Fruit fly (Drosophila melanogaster) whole organism, embryonic: ENCODE measurements around the gene kri.

ENCODE experiments used
- Atf3 ChIP-seq: fragments of 200-800 bp; sonication (Bioruptor generic); optimal IDR thresholded peaks from 3 replicates; lab custom pipeline; 2016; ENCODE audit warnings: missing biosample characterization, missing genetic modification characterization
- Bteb2 ChIP-seq: fragments of 200-800 bp; sonication (Bioruptor generic); optimal IDR thresholded peaks from 2 replicates; lab custom pipeline; 2016; ENCODE audit warnings: missing biosample characterization, missing genetic modification characterization
- CG10366 ChIP-seq: fragments of 200-800 bp; sonication (Bioruptor generic); IDR thresholded peaks from 2 replicates; pipeline ENCODE4 v1.3.6; 2022; ENCODE audit warnings: missing biosample characterization, missing genetic modification characterization
- CG11247 ChIP-seq: fragments of 200-800 bp; sonication (Bioruptor generic); IDR thresholded peaks from 2 replicates; pipeline ENCODE4 v1.3.6; 2022; ENCODE audit warnings: missing biosample characterization, missing genetic modification characterization
- CG12299 ChIP-seq: fragments of 200-800 bp; sonication (Bioruptor generic); optimal IDR thresholded peaks from 2 replicates; lab custom pipeline; 2018; ENCODE audit warnings: missing biosample characterization, mild to moderate bottlenecking, missing genetic modification characterization
- CG1233 ChIP-seq: fragments of 200-800 bp; sonication (Bioruptor generic); optimal IDR thresholded peaks from 4 replicates; lab custom pipeline; 2018; ENCODE audit warnings: missing biosample characterization, mild to moderate bottlenecking, missing genetic modification characterization
- CG12659 ChIP-seq: fragments of 200-800 bp; sonication (Bioruptor generic); optimal IDR thresholded peaks from 3 replicates; lab custom pipeline; 2017; ENCODE audit warnings: mild to moderate bottlenecking, missing biosample characterization, missing genetic modification reagents, missing genetic modification characterization
- CG1529 ChIP-seq: fragments of 200-800 bp; sonication (Bioruptor generic); optimal IDR thresholded peaks from 3 replicates; lab custom pipeline; 2018; ENCODE audit warnings: missing biosample characterization, missing genetic modification characterization
- CG16813 ChIP-seq: fragments of 200-800 bp; sonication (Bioruptor generic); IDR thresholded peaks from 3 replicates; pipeline ENCODE4 v1.3.6; 2022; ENCODE audit warnings: missing biosample characterization, missing genetic modification characterization; ENCODE audit not compliant: partially characterized antibody
- CG16863 ChIP-seq: fragments of 200-800 bp; sonication (Bioruptor generic); optimal IDR thresholded peaks from 3 replicates; lab custom pipeline; 2016; ENCODE audit warnings: missing biosample characterization, missing genetic modification characterization
- CG17568 ChIP-seq: fragments of 200-800 bp; sonication (Bioruptor generic); optimal IDR thresholded peaks from 2 replicates; lab custom pipeline; 2018; ENCODE audit warnings: missing biosample characterization, mild to moderate bottlenecking, missing genetic modification characterization, moderate library complexity
- CG17912 ChIP-seq: fragments of 200-800 bp; sonication (Bioruptor generic); optimal IDR thresholded peaks from 2 replicates; lab custom pipeline; 2018; ENCODE audit warnings: missing biosample characterization, mild to moderate bottlenecking, missing genetic modification characterization
- CG31224 ChIP-seq: fragments of 200-800 bp; sonication (Bioruptor generic); IDR thresholded peaks from 2 replicates; pipeline ENCODE4 v1.3.6; 2022; ENCODE audit warnings: missing biosample characterization, missing genetic modification characterization
- CG34422 ChIP-seq: fragments of 200-800 bp; sonication (Bioruptor generic); IDR thresholded peaks from 3 replicates; pipeline ENCODE4 v1.3.6; 2022; ENCODE audit warnings: missing biosample characterization, missing genetic modification characterization
- CG3726 ChIP-seq: fragments of 200-800 bp; sonication (Bioruptor generic); IDR thresholded peaks from 3 replicates; pipeline ENCODE4, ENCODE4 v1.3.6; 2022; ENCODE audit warnings: missing biosample characterization, missing genetic modification characterization
- CG3847 ChIP-seq: fragments of 200-800 bp; sonication (Bioruptor generic); IDR thresholded peaks from 2 replicates; pipeline ENCODE4 v1.3.6; 2022; ENCODE audit warnings: missing biosample characterization, missing genetic modification characterization
- CG3995 ChIP-seq: fragments of 200-800 bp; sonication (Bioruptor generic); optimal IDR thresholded peaks from 3 replicates; lab custom pipeline; 2016; ENCODE audit warnings: missing biosample characterization, missing genetic modification characterization
- CG4282 ChIP-seq: fragments of 200-800 bp; sonication (Bioruptor generic); optimal IDR thresholded peaks from 2 replicates; lab custom pipeline; 2016; ENCODE audit warnings: missing biosample characterization, missing genetic modification characterization
- CG4424 ChIP-seq: fragments of 200-800 bp; sonication (Bioruptor generic); optimal IDR thresholded peaks from 3 replicates; lab custom pipeline; 2016; ENCODE audit warnings: missing biosample characterization, missing genetic modification characterization
- CG4617 ChIP-seq: fragments of 200-800 bp; sonication (Bioruptor generic); optimal IDR thresholded peaks from 3 replicates; lab custom pipeline; 2016; ENCODE audit warnings: missing biosample characterization, missing genetic modification characterization, borderline replicate concordance
- CG4854 ChIP-seq: fragments of 200-800 bp; sonication (Bioruptor generic); optimal IDR thresholded peaks from 2 replicates; lab custom pipeline; 2016; ENCODE audit warnings: missing biosample characterization, missing genetic modification characterization, inconsistent platforms
- CG6175 ChIP-seq: fragments of 200-800 bp; sonication (Bioruptor generic); IDR thresholded peaks from 3 replicates; pipeline ENCODE4 v1.3.6; 2022; ENCODE audit warnings: missing biosample characterization, missing genetic modification characterization
- CG6254 ChIP-seq: fragments of 200-800 bp; sonication (Bioruptor generic); optimal IDR thresholded peaks from 3 replicates; lab custom pipeline; 2017; ENCODE audit warnings: mild to moderate bottlenecking, missing biosample characterization, missing genetic modification reagents, missing genetic modification characterization
- CG8924 ChIP-seq: fragments of 200-800 bp; optimal IDR thresholded peaks from 3 replicates; lab custom pipeline; 2019; ENCODE audit warnings: missing biosample characterization, mild to moderate bottlenecking, missing genetic modification characterization, moderate library complexity
- CG8944 ChIP-seq: fragments of 200-800 bp; sonication (Bioruptor generic); optimal IDR thresholded peaks from 3 replicates; lab custom pipeline; 2016; ENCODE audit warnings: missing biosample characterization, missing genetic modification characterization
- Dad ChIP-seq: fragments of 200-800 bp; sonication (Bioruptor generic); optimal IDR thresholded peaks from 3 replicates; lab custom pipeline; 2016; ENCODE audit warnings: missing biosample characterization, missing genetic modification characterization
- Fer2 ChIP-seq: fragments of 200-800 bp; sonication (Bioruptor generic); optimal IDR thresholded peaks from 2 replicates; lab custom pipeline; 2018; ENCODE audit warnings: missing biosample characterization, mild to moderate bottlenecking, missing genetic modification characterization, moderate library complexity
- Lpt ChIP-seq: fragments of >200 bp; optimal IDR thresholded peaks from 2 replicates; lab custom pipeline; 2018; ENCODE audit warnings: missing biosample characterization, missing genetic modification characterization
- NFAT ChIP-seq: fragments of 200-800 bp; sonication (Bioruptor generic); IDR thresholded peaks from 2 replicates; pipeline ENCODE4 v1.3.6; 2022; ENCODE audit warnings: missing biosample characterization, missing genetic modification characterization
- NfI ChIP-seq: fragments of 200-800 bp; sonication (Bioruptor generic); optimal IDR thresholded peaks from 3 replicates; lab custom pipeline; 2018; ENCODE audit warnings: missing biosample characterization, mild to moderate bottlenecking, missing genetic modification characterization, moderate library complexity
- Usf ChIP-seq: fragments of 200-800 bp; sonication (Bioruptor generic); optimal IDR thresholded peaks from 2 replicates; lab custom pipeline; 2017; ENCODE audit warnings: missing genotype, missing biosample characterization, missing genetic modification characterization
- Vsx1 ChIP-seq: fragments of 200-800 bp; sonication (Bioruptor generic); optimal IDR thresholded peaks from 2 replicates; lab custom pipeline; 2017; ENCODE audit warnings: missing biosample characterization, mild to moderate bottlenecking, missing genetic modification characterization, missing genetic modification reagents
- Xbp1 ChIP-seq: fragments of 200-800 bp; sonication (Bioruptor generic); optimal IDR thresholded peaks from 3 replicates; lab custom pipeline; 2016; ENCODE audit warnings: missing biosample characterization, mild to moderate bottlenecking, missing genetic modification characterization
- abd-A ChIP-seq: fragments of 200-800 bp; sonication (Bioruptor generic); optimal IDR thresholded peaks from 3 replicates; lab custom pipeline; 2019; ENCODE audit warnings: missing biosample characterization, mild to moderate bottlenecking, missing genetic modification characterization, moderate library complexity
- ato ChIP-seq: fragments of 200-800 bp; sonication (Bioruptor generic); IDR thresholded peaks from 2 replicates; pipeline ENCODE4 v1.3.6; 2022; ENCODE audit warnings: missing biosample characterization, missing genetic modification characterization; ENCODE audit not compliant: partially characterized antibody
- bsh ChIP-seq, 2 experiments: fragments of 200-800 bp; sonication (Bioruptor generic); optimal IDR thresholded peaks; 2 replicates each; lab custom pipeline; 2017 to 2018; ENCODE audit warnings: mild to moderate bottlenecking in 2 of 2, missing biosample characterization in 2 of 2, missing genetic modification characterization in 2 of 2, moderate library complexity in 1 of 2
- dan ChIP-seq: fragments of 200-800 bp; sonication (Bioruptor generic); IDR thresholded peaks from 2 replicates; pipeline ENCODE4 v1.3.6; 2022; ENCODE audit warnings: missing biosample characterization, missing genetic modification characterization
- ems ChIP-seq: fragments of 200-800 bp; sonication (Bioruptor generic); optimal IDR thresholded peaks from 3 replicates; lab custom pipeline; 2016; ENCODE audit warnings: missing biosample characterization, missing genetic modification characterization
- esg ChIP-seq: fragments of 200-800 bp; sonication (Bioruptor generic); conservative IDR thresholded peaks from 2 replicates; pipeline ENCODE4 v1.3.6; 2022; ENCODE audit warnings: missing biosample characterization, missing genetic modification characterization
- gsb ChIP-seq: fragments of 200-800 bp; sonication (Bioruptor generic); IDR thresholded peaks from 2 replicates; pipeline ENCODE4 v1.3.6; 2022; ENCODE audit warnings: missing biosample characterization, missing genetic modification characterization
- gt ChIP-seq: fragments of 200-800 bp; sonication (Bioruptor generic); IDR thresholded peaks from 2 replicates; pipeline ENCODE4 v1.3.6; 2022; ENCODE audit warnings: missing biosample characterization, missing genetic modification characterization
- hth ChIP-seq: fragments of >200 bp; optimal IDR thresholded peaks from 2 replicates; lab custom pipeline; 2017; ENCODE audit warnings: inconsistent platforms
- lilli ChIP-seq: fragments of 200-800 bp; sonication (Bioruptor generic); optimal IDR thresholded peaks from 3 replicates; lab custom pipeline; 2016; ENCODE audit warnings: missing biosample characterization, missing genetic modification characterization
- lola ChIP-seq, 3 experiments: fragments of >200 bp in 2 of 3; fragments of 200-800 bp in 1 of 3; sonication (Bioruptor generic) in 1 of 3; optimal IDR thresholded peaks; 2 replicates each; lab custom pipeline; 2017 to 2019; ENCODE audit warnings: missing biosample characterization in 3 of 3, missing genetic modification characterization in 3 of 3, mild to moderate bottlenecking in 1 of 3, moderate library complexity in 1 of 3
- luna ChIP-seq: fragments of 200-800 bp; sonication (Bioruptor generic); optimal IDR thresholded peaks from 2 replicates; lab custom pipeline; 2016; ENCODE audit warnings: missing biosample characterization, missing genetic modification characterization
- p53 ChIP-seq: fragments of 200-800 bp; sonication (Bioruptor generic); optimal IDR thresholded peaks from 2 replicates; lab custom pipeline; 2016; ENCODE audit warnings: missing biosample characterization, missing genetic modification characterization
- sens-2 ChIP-seq: fragments of 200-800 bp; sonication (Bioruptor generic); IDR thresholded peaks from 2 replicates; pipeline ENCODE4 v1.3.6; 2022; ENCODE audit warnings: missing biosample characterization, missing genetic modification characterization
- so ChIP-seq: fragments of 200-800 bp; sonication (Bioruptor generic); IDR thresholded peaks from 3 replicates; pipeline ENCODE4 v1.3.6; 2022; ENCODE audit warnings: missing biosample characterization, missing genetic modification characterization
- tgo ChIP-seq: fragments of 200-800 bp; sonication (Bioruptor generic); IDR thresholded peaks from 3 replicates; pipeline ENCODE4 v1.3.6; 2022; ENCODE audit warnings: missing biosample characterization, missing genetic modification characterization
- toy ChIP-seq: fragments of 200-800 bp; sonication (Bioruptor generic); IDR thresholded peaks from 2 replicates; pipeline ENCODE4 v1.3.6; 2022; ENCODE audit warnings: missing biosample characterization, missing genetic modification characterization
- usp ChIP-seq: fragments of >200 bp; optimal IDR thresholded peaks from 2 replicates; lab custom pipeline; 2017; ENCODE audit warnings: missing biosample characterization, missing genetic modification characterization

kri gene

dm6 chr3L:5810633-5811341 is at the start of gene kri, which contains the start of gene S6k (continued):
- TF ChIP-seq CG4854 (GFP tag; lab: Kevin White, UChicago) (no peak), bsh (GFP tag; optimal IDR thresholded peaks at IDR 0.05; lab: Kevin White, UChicago) (no peak), CG6175 (GFP tag; lab: Robert Waterston, UW) (no peak), dan (no peak), toy (no peak), CG8924 (peak; percentile 74), hth (lab: Kevin White, UChicago) (no peak), CG1529 (GFP tag; lab: Kevin White, UChicago) (no peak), CG17912 (GFP tag; lab: Kevin White, UChicago) (peak; percentile 46), esg (GFP tag; lab: Robert Waterston, UW) (no peak), CG3847 (GFP tag; lab: Robert Waterston, UW) (peak; percentile 75; the same call in 1 of the 2 replicates), CG8944 (GFP tag; lab: Kevin White, UChicago) (no peak), CG11247 (GFP tag; lab: Robert Waterston, UW) (no peak), lola (GFP tag; optimal IDR thresholded peaks at IDR 0.05; lab: Kevin White, UChicago) (no peak), CG34422 (GFP tag; lab: Robert Waterston, UW) (peak; percentile 38; the same call in 1 of the 3 replicates), CG10366 (no peak), usp (no peak), luna (GFP tag; lab: Kevin White, UChicago) (no peak), Lpt (GFP tag; lab: Kevin White, UChicago) (no peak), Vsx1 (peak; percentile 42), gsb (GFP tag; lab: Robert Waterston, UW) (no peak), CG16813 (GFP tag; lab: Robert Waterston, UW) (no peak), CG1233 (GFP tag; lab: Kevin White, UChicago) (peak; percentile 15), CG12299 (tag; lab: Kevin White, UChicago) (peak; percentile 62), CG31224 (GFP tag; lab: Robert Waterston, UW) (no peak), CG4424 (GFP tag; lab: Kevin White, UChicago) (no peak), NFAT (GFP tag; lab: Robert Waterston, UW) (no peak), so (no peak), Xbp1 (GFP tag; lab: Kevin White, UChicago) (no peak), CG17568 (no peak), CG3995 (GFP tag; lab: Kevin White, UChicago) (peak; percentile 44), Fer2 (tag; lab: Kevin White, UChicago) (no peak), Bteb2 (no peak), p53 (GFP tag; lab: Kevin White, UChicago) (no peak), tgo (GFP tag; lab: Robert Waterston, UW) (no peak), CG12659 (GFP tag; lab: Kevin White, UChicago) (peak; percentile 68), Usf (GFP tag; lab: Kevin White, UChicago) (no peak), CG6254 (GFP tag; lab: Kevin White, UChicago) (no peak), ato (GFP tag; lab: Robert Waterston, UW) (no peak), CG4617 (GFP tag; lab: Kevin White, UChicago) (peak; percentile 98), CG4282 (peak; percentile 9), sens-2 (GFP tag; lab: Robert Waterston, UW) (no peak), gt (GFP tag; lab: Robert Waterston, UW) (no peak), Dad (GFP tag; lab: Kevin White, UChicago) (peak; percentile 45), abd-A (tag; lab: Kevin White, UChicago) (peak; percentile 86), CG3726 (no peak), Atf3 (GFP tag; lab: Kevin White, UChicago) (no peak), ems (GFP tag; lab: Kevin White, UChicago) (peak; percentile 5), lilli (GFP tag; lab: Kevin White, UChicago) (peak; percentile 7), CG16863 (GFP tag; lab: Kevin White, UChicago) (no peak), NfI (no peak)
